Worm (Caenorhabditis elegans): ENCODE data around the gene txt-18.

Gene txt-18

ce11 chrII:6379038-6379563 lies 35.2 kb downstream of the txt-18 start:
- TF ChIP-seq dao-5 (tag; optimal IDR thresholded peaks at IDR 0.05) (no peak), W03F9.2 (tag; optimal IDR thresholded peaks at IDR 0.05) (no peak), him-1 (tag; optimal IDR thresholded peaks at IDR 0.05) (no peak)

- TF ChIP-seq dao-5 (tag; optimal IDR thresholded peaks at IDR 0.05) (no peak), W03F9.2 (tag; optimal IDR thresholded peaks at IDR 0.05) (no peak), him-1 (tag; optimal IDR thresholded peaks at IDR 0.05) (no peak)
Observed at ce11 chrII:6380866-6381265, 37.0 kb downstream of the txt-18 start, which contains the start of gene F58F12.12. Gene F58F12.12, plus strand, starts transcription at chrII:6381166.

- TF ChIP-seq dao-5 (tag; optimal IDR thresholded peaks at IDR 0.05), result no peak
- TF ChIP-seq him-1 (tag; optimal IDR thresholded peaks at IDR 0.05), result peak; percentile 30
- peak; percentile 83 for TF ChIP-seq W03F9.2 (tag; optimal IDR thresholded peaks at IDR 0.05)
Observed at ce11 chrII:6383183-6383695, 39.4 kb downstream of the txt-18 start, which contains the start of gene F58F12.1. Gene F58F12.1, plus strand, starts transcription at chrII:6383645.

ce11 chrII:6386467-6386866 lies 42.6 kb downstream of the txt-18 start, which contains the start of gene F58F12.4:
Gene F58F12.4, plus strand, starts transcription at chrII:6386767.
- TF ChIP-seq dao-5 (tag; optimal IDR thresholded peaks at IDR 0.05) (no peak), W03F9.2 (tag; optimal IDR thresholded peaks at IDR 0.05) (no peak), him-1 (tag; optimal IDR thresholded peaks at IDR 0.05) (no peak)

ce11 chrII:6387937-6388336 lies 44.1 kb downstream of the txt-18 start, which contains the start of gene F58F12.2:
Gene F58F12.2, minus strand, starts transcription at chrII:6388037.
- no peak for TF ChIP-seq dao-5 (tag; optimal IDR thresholded peaks at IDR 0.05)

- TF ChIP-seq dao-5 (tag; optimal IDR thresholded peaks at IDR 0.05) (no peak), W03F9.2 (tag; optimal IDR thresholded peaks at IDR 0.05) (no peak), him-1 (tag; optimal IDR thresholded peaks at IDR 0.05) (no peak)
Observed at ce11 chrII:6391195-6391594, 47.3 kb downstream of the txt-18 start, which contains the start of gene F58F12.3. Gene F58F12.3, minus strand, starts transcription at chrII:6391295.

ce11 chrII:6394037-6394436 lies 50.2 kb downstream of the txt-18 start:
- TF ChIP-seq him-1 (tag; optimal IDR thresholded peaks at IDR 0.05), result no peak
- TF ChIP-seq dao-5 (tag; optimal IDR thresholded peaks at IDR 0.05), result no peak
- TF ChIP-seq W03F9.2 (tag; optimal IDR thresholded peaks at IDR 0.05), result no peak

Data from whole organism, L4/young adult.